Worm (Caenorhabditis elegans) whole organism, mixed stage, embryonic: ENCODE data around the gene K12H6.4.

ENCODE experiments used
- M03D4.4 ChIP-seq: sonication (generic microtip); optimal IDR thresholded peaks from 2 replicates; lab custom pipeline; 2017; ENCODE audit warnings: mild to moderate bottlenecking, missing genetic modification characterization, missing compliant biosample characterization
- bed-3 ChIP-seq: fragments of 200-800 bp; sonication (Bioruptor generic); optimal IDR thresholded peaks from 3 replicates; lab custom pipeline; 2018; ENCODE audit warnings: mild to moderate bottlenecking, missing genetic modification characterization, moderate library complexity, missing compliant biosample characterization
- ces-1 ChIP-seq: fragments of 150-350 bp; optimal IDR thresholded peaks from 2 replicates; lab custom pipeline; 2014; ENCODE audit warnings: missing biosample characterization, missing genetic modification reagents, missing genetic modification characterization
- elt-1 ChIP-seq: sonication (generic microtip); optimal IDR thresholded peaks from 2 replicates; lab custom pipeline; 2017; ENCODE audit warnings: missing genetic modification characterization, mild to moderate bottlenecking, missing compliant biosample characterization, antibody characterized with exemption, moderate library complexity, borderline replicate concordance; ENCODE audit not compliant: insufficient read depth
- elt-3 ChIP-seq: fragments of 150-350 bp; optimal IDR thresholded peaks from 2 replicates; lab custom pipeline; 2014; ENCODE audit warnings: missing biosample characterization, missing genetic modification characterization
- lin-13 ChIP-seq: fragments of 150-350 bp; optimal IDR thresholded peaks from 2 replicates; lab custom pipeline; 2014; ENCODE audit warnings: missing biosample characterization, missing genetic modification characterization
- lsy-2 ChIP-seq: fragments of 150-350 bp; optimal IDR thresholded peaks from 2 replicates; lab custom pipeline; 2014; ENCODE audit warnings: missing biosample characterization, missing genetic modification characterization
- mep-1 ChIP-seq: fragments of 150-350 bp; optimal IDR thresholded peaks from 2 replicates; lab custom pipeline; 2017; ENCODE audit warnings: missing biosample characterization, missing genetic modification reagents, missing genetic modification characterization, inconsistent platforms
- nhr-12 ChIP-seq: fragments of 150-350 bp; optimal IDR thresholded peaks from 2 replicates; lab custom pipeline; 2014; ENCODE audit warnings: missing biosample characterization, missing genetic modification characterization
- nhr-237 ChIP-seq: fragments of 150-350 bp; optimal IDR thresholded peaks from 2 replicates; lab custom pipeline; 2014; ENCODE audit warnings: missing biosample characterization, missing genetic modification characterization
- snpc-4 ChIP-seq: fragments of 150-350 bp; optimal IDR thresholded peaks from 2 replicates; lab custom pipeline; 2014; ENCODE audit warnings: missing biosample characterization, missing genetic modification characterization
- unc-120 ChIP-seq: sonication (generic microtip); optimal IDR thresholded peaks from 2 replicates; lab custom pipeline; 2017; ENCODE audit warnings: missing genetic modification characterization, missing compliant biosample characterization; ENCODE audit not compliant: poor library complexity, severe bottlenecking
- unc-39 ChIP-seq: fragments of 150-350 bp; optimal IDR thresholded peaks from 2 replicates; lab custom pipeline; 2014; ENCODE audit warnings: missing biosample characterization, missing genetic modification characterization

ce11 chrII:2785787-2786186 lies 38.3 kb downstream of the K12H6.4 start:
- TF ChIP-seq unc-39 (tag; lab: Kevin White, UChicago), result no peak
- no peak for TF ChIP-seq ces-1 (GFP tag; lab: Kevin White, UChicago)
- no peak for TF ChIP-seq snpc-4 (tag; lab: Kevin White, UChicago)
- TF ChIP-seq bed-3 (GFP tag; lab: Kevin White, UChicago), result no peak
- TF ChIP-seq lin-13, result no peak
- no peak for TF ChIP-seq elt-3 (tag; lab: Kevin White, UChicago)
- no peak for TF ChIP-seq unc-120 (tag; lab: Kevin White, UChicago)
- TF ChIP-seq M03D4.4, result no peak
- TF ChIP-seq lsy-2 (tag; lab: Kevin White, UChicago), result no peak
- no peak for TF ChIP-seq nhr-237 (tag; lab: Kevin White, UChicago)
- TF ChIP-seq elt-1, result no peak
- no peak for TF ChIP-seq nhr-12
- no peak for TF ChIP-seq mep-1 (tag; lab: Kevin White, UChicago)
